Worm (Caenorhabditis elegans) whole organism, L3 larva: ENCODE results near the gene Y51H4A.935.
"Not testable (repeated sequence)": the region's sequence is repeated elsewhere in the genome, so short reads cannot be mapped to it uniquely, and the experiment has no call there.

Experiments used
- R02D3.7 ChIP-seq: fragments of 150-350 bp; optimal IDR thresholded peaks from 2 replicates; lab custom pipeline; 2014; ENCODE audit warnings: missing biosample characterization, missing genetic modification characterization
- ZK546.5 ChIP-seq: sonication (generic microtip); optimal IDR thresholded peaks from 2 replicates; lab custom pipeline; 2017; ENCODE audit warnings: missing biosample characterization, missing genetic modification characterization
- ama-1 ChIP-seq: fragments of 150-350 bp; optimal IDR thresholded peaks from 2 replicates; lab custom pipeline; 2018
- ceh-16 ChIP-seq: sonication (generic microtip); optimal IDR thresholded peaks from 2 replicates; lab custom pipeline; 2017; ENCODE audit warnings: missing biosample characterization, missing genetic modification characterization
- ceh-28 ChIP-seq: fragments of 150-350 bp; optimal IDR thresholded peaks from 2 replicates; lab custom pipeline; 2014; ENCODE audit warnings: missing biosample characterization, missing genetic modification reagents, missing genetic modification characterization
- ceh-82 ChIP-seq: fragments of 150-350 bp; optimal IDR thresholded peaks from 2 replicates; lab custom pipeline; 2014; ENCODE audit warnings: missing biosample characterization, missing genetic modification characterization
- ceh-9 ChIP-seq: sonication (generic microtip); optimal IDR thresholded peaks from 2 replicates; lab custom pipeline; 2018; ENCODE audit warnings: missing biosample characterization, missing genetic modification characterization
- daf-12 ChIP-seq: fragments of 150-350 bp; optimal IDR thresholded peaks from 2 replicates; lab custom pipeline; 2014; ENCODE audit warnings: missing biosample characterization, missing genetic modification reagents, missing genetic modification characterization
- egl-27 ChIP-seq: sonication (generic microtip); optimal IDR thresholded peaks from 4 replicates; lab custom pipeline; 2017; ENCODE audit warnings: missing biosample characterization, missing genetic modification reagents, missing genetic modification characterization
- egl-5 ChIP-seq: fragments of 150-350 bp; optimal IDR thresholded peaks from 2 replicates; lab custom pipeline; 2017; ENCODE audit warnings: missing biosample characterization, missing genetic modification reagents, missing genetic modification characterization, inconsistent platforms
- elt-2 ChIP-seq: sonication (generic microtip); optimal IDR thresholded peaks from 2 replicates; lab custom pipeline; 2016; ENCODE audit warnings: missing genetic modification reagents, mild to moderate bottlenecking, missing genetic modification characterization, missing compliant biosample characterization
- elt-3 ChIP-seq, 3 experiments: fragments of 150-350 bp in 1 of 3; sonication (generic microtip) in 2 of 3; optimal IDR thresholded peaks; 2 replicates in 2 of 3; 4 replicates in 1 of 3; lab custom pipeline; 2014 to 2017; ENCODE audit warnings: missing biosample characterization in 3 of 3, missing genetic modification characterization in 3 of 3
- fos-1 ChIP-seq: fragments of 150-350 bp; optimal IDR thresholded peaks from 2 replicates; lab custom pipeline; 2014; ENCODE audit warnings: missing biosample characterization, missing genetic modification characterization
- hmg-11 ChIP-seq: sonication (generic microtip); optimal IDR thresholded peaks from 2 replicates; lab custom pipeline; 2016; ENCODE audit warnings: missing genetic modification characterization, missing compliant biosample characterization
- jun-1 ChIP-seq: fragments of 150-350 bp; optimal IDR thresholded peaks from 2 replicates; lab custom pipeline; 2014; ENCODE audit warnings: missing biosample characterization, missing genetic modification reagents, missing genetic modification characterization
- lin-15B ChIP-seq: fragments of 150-350 bp; optimal IDR thresholded peaks from 2 replicates; lab custom pipeline; 2014; ENCODE audit warnings: missing biosample characterization, missing genetic modification characterization
- lin-39 ChIP-seq: fragments of 150-350 bp; optimal IDR thresholded peaks from 2 replicates; lab custom pipeline; 2018; ENCODE audit warnings: missing biosample characterization, missing genetic modification reagents, missing genetic modification characterization
- lsy-12 ChIP-seq: sonication (generic microtip); optimal IDR thresholded peaks from 2 replicates; lab custom pipeline; 2016; ENCODE audit warnings: mild to moderate bottlenecking, missing genetic modification characterization, missing compliant biosample characterization
- nfya-1 ChIP-seq: sonication (generic microtip); optimal IDR thresholded peaks from 2 replicates; lab custom pipeline; 2017; ENCODE audit warnings: missing genetic modification characterization, mild to moderate bottlenecking, missing compliant biosample characterization, antibody characterized with exemption, moderate library complexity; ENCODE audit not compliant: insufficient read depth
- nhr-28 ChIP-seq: fragments of 150-350 bp; optimal IDR thresholded peaks from 2 replicates; lab custom pipeline; 2014; ENCODE audit warnings: missing biosample characterization, missing genetic modification characterization
- nhr-67 ChIP-seq: fragments of 150-350 bp; optimal IDR thresholded peaks from 2 replicates; lab custom pipeline; 2014; ENCODE audit warnings: missing biosample characterization, missing genetic modification characterization
- nhr-77 ChIP-seq: fragments of 150-350 bp; optimal IDR thresholded peaks from 2 replicates; lab custom pipeline; 2014; ENCODE audit warnings: missing biosample characterization, missing genetic modification characterization
- pha-4 ChIP-seq: fragments of 150-350 bp; optimal IDR thresholded peaks from 2 replicates; lab custom pipeline; 2014; ENCODE audit warnings: missing biosample characterization, missing genetic modification reagents, missing genetic modification characterization
- skn-1 ChIP-seq: fragments of 150-350 bp; optimal IDR thresholded peaks from 2 replicates; lab custom pipeline; 2014; ENCODE audit warnings: missing biosample characterization, missing genetic modification characterization
- snpc-4 ChIP-seq: fragments of 150-350 bp; optimal IDR thresholded peaks from 2 replicates; lab custom pipeline; 2014; ENCODE audit warnings: missing biosample characterization, missing genetic modification characterization
- tbx-2 ChIP-seq: sonication (generic microtip); optimal IDR thresholded peaks from 2 replicates; lab custom pipeline; 2016; ENCODE audit warnings: mild to moderate bottlenecking, missing genetic modification characterization, missing compliant biosample characterization
- unc-62 ChIP-seq: fragments of 150-350 bp; sonication (generic microtip); optimal IDR thresholded peaks from 4 replicates; lab custom pipeline; 2014; ENCODE audit warnings: missing biosample characterization, missing genetic modification reagents, missing genetic modification characterization
- zag-1 ChIP-seq: fragments of 150-350 bp; optimal IDR thresholded peaks from 2 replicates; lab custom pipeline; 2014; ENCODE audit warnings: missing biosample characterization, missing genetic modification characterization

Gene Y51H4A.935

DNA sequence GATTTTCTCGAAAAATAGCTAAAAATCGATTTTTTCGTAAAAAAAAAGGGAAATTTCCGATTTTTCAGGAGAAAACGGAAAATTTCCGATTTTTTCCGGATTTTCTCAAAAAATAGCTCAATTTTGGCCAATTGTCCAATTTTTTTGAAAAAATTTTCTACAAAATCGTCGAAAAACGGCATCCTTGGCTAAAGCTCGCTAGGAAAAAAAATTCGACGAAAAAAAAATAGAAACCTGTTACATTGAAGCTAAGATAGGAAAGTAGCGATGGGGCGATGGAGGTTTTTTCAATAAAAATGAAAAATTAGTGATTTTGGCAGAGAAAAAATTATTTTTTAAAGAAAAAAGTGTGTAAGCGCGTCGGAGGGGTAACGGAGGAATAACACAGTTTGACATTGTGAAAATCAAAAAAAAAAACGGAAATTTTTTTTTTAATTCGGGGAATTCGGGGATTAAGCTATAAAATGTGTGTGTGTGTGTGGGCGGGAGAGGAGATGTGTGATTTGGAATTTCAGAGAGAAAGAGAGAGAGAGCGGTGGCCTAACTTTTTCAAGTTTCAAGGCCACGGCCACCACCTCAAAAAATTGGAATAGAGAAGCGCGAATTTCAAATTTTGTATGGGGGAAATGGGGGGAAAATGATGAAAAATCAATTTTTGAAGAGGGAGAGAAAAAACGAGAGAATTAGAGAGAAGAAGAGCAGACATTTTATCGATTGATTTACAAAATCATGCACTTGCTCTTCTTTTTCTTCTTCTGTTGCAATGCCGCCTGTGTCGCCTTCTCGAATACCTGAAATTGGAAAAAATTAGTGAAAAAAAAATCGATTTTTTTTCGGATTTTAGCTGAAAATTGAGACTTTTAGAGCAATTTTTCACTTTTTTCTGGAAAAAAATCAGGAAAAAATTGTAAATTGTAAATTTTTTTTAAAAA, 23.5 kb downstream of the Y51H4A.935 start:
- TF ChIP-seq ceh-28 (tag; lab: Kevin White, UChicago) (peak; percentile 11), lin-15B (no peak), pha-4 (no peak), tbx-2 (tag; lab: Kevin White, UChicago) (no peak)

DNA sequence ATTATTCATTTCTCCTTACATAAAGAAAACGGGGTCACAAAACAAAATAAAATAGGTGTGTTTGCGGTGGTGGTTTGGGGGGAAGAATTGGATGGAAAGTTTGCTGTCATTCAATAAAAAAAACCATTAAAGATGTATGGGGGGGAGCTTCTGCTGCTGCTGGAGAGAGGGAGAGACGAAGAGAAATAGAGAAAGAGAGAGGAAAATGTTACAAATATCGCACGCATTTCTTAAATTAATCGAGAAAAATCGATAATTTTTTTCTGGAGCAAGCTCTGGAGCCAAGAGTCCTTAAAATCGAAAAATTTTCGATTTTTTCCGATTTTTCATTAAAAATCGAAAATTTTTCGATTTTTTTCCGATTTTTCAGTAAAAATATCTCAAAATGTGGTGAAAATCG, 24.2 kb downstream of the Y51H4A.935 start:
- TF ChIP-seq elt-2 (tag; lab: Kevin White, UChicago) (peak; percentile 20), R02D3.7 (tag; lab: Kevin White, UChicago) (no peak), nhr-67 (tag; lab: Kevin White, UChicago) (no peak), egl-5 (tag; lab: Kevin White, UChicago) (peak; percentile 88), ama-1 (lab: Kevin White, UChicago) (peak; percentile 58), ceh-28 (tag; lab: Kevin White, UChicago) (peak; percentile 85)

DNA sequence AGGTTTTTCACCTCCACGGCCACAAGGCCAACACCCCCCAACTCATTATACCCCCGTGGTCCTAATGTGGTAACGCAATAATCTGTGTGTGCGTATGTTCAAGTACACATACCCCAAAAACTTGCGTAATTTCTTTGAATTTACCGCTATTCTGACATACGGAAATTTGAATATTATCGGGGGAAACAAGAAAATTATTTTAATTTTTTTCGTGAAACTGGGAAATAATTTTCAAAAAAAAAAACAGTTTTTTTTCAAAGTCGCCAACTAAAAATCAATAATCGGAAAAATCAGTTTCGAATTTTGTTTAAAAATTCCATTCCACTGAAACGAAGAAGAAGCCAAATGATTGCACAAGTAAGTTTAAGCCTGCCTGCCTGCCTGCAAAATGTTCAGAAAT, 26.1 kb downstream of the Y51H4A.935 start, which contains the start of gene Y51H4A.938:
Gene Y51H4A.938 (plus strand): TSS at position 301 of the 400 bp plus-strand sequence.
- TF ChIP-seq tbx-2 (tag; lab: Kevin White, UChicago); hmg-11; unc-62 (GFP tag; lab: Kevin White, UChicago): not testable (repeated sequence)

DNA sequence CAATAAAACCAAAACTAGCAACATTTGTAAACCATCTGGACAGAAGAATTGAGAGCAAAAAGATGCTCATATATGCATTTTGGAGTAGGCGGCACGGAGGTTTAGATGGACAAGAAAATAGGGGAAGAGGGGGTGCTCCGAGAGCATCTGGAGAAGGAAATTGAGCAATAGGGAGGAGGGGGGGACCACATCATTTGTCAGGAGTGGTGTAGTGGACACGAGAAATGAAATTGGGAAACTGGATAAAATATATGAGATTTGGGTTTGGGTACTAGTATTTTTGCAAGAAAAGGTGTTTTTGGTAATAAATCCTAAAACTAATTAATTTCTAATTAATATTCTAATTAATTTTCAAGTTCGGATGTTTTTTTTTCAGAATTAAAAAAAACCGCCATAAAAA, 29.9 kb downstream of the Y51H4A.935 start, which contains the start of gene Y51H4A.1:
Gene Y51H4A.1 (minus strand): TSS at position 127 of the 400 bp plus-strand sequence.
- TF ChIP-seq zag-1 (tag; lab: Kevin White, UChicago) = no peak
- TF ChIP-seq elt-2 (tag; lab: Kevin White, UChicago) = no peak
- TF ChIP-seq daf-12 = no peak
- TF ChIP-seq ceh-16 (tag; lab: Kevin White, UChicago) = no peak
- TF ChIP-seq jun-1 = no peak
- TF ChIP-seq ceh-28 (tag; lab: Kevin White, UChicago) = no peak
- TF ChIP-seq ceh-82 (tag; lab: Kevin White, UChicago) = no peak

DNA sequence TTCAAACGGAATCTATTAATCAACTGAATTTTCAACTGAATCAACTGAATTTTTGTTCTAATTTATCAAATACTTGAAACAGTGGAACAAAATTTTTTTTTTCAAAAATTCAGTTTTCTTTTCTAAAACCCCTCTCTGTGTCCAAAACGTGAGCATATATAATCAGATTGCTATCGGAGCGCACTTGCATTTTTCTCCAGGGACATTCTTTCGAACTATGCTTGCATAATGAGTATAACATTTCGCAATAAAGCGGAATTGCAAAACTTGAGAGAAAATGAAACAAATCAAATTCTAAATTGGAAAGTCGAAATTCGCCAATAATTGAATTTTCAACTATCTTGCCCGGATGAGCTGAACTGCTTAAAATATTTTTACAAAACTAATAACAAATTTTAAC, 31.0 kb downstream of the Y51H4A.935 start:
- no peak for TF ChIP-seq nhr-77 (tag; lab: Kevin White, UChicago)
- no peak for TF ChIP-seq elt-3 (tag; optimal IDR thresholded peaks at IDR 0.05; lab: Kevin White, UChicago)
- TF ChIP-seq ceh-9 (tag; lab: Kevin White, UChicago) = no peak
- TF ChIP-seq tbx-2 (tag; lab: Kevin White, UChicago) = no peak
- TF ChIP-seq fos-1 = no peak
- no peak for TF ChIP-seq egl-27
- peak; percentile 3 for TF ChIP-seq lin-39 (tag; lab: Kevin White, UChicago)
- TF ChIP-seq nhr-67 (tag; lab: Kevin White, UChicago) = no peak
- no peak for TF ChIP-seq hmg-11
- TF ChIP-seq lsy-12 (tag; lab: Kevin White, UChicago) = no peak
- TF ChIP-seq jun-1 = no peak
- TF ChIP-seq nhr-28 (tag; lab: Kevin White, UChicago) = no peak
- no peak for TF ChIP-seq skn-1 (tag; lab: Kevin White, UChicago)
- TF ChIP-seq nfya-1 (tag; lab: Kevin White, UChicago) = peak; percentile 16

DNA sequence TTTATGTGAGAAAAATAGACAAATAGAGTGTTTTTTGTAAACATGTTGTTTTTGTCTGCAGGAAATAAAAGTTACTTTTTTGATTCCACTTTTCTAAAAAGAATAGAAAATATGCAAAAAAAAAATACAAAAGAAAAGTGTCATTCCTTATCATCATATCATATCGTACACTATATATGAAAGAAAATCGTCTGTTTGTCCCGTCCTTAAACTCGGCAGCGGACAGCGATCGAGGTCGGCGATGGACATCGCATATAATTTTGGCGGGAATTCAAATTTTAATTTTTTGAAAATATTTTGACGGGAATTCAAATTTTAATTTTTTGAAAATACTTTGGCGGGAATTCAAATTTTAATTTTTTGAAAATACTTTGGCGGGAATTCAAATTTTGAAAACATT, 35.5 kb downstream of the Y51H4A.935 start:
- no peak for TF ChIP-seq ceh-16 (tag; lab: Kevin White, UChicago)
- TF ChIP-seq ZK546.5 (tag; lab: Kevin White, UChicago) = no peak
- TF ChIP-seq daf-12 = no peak
- TF ChIP-seq, all 47 proteins: peak for 0

DNA sequence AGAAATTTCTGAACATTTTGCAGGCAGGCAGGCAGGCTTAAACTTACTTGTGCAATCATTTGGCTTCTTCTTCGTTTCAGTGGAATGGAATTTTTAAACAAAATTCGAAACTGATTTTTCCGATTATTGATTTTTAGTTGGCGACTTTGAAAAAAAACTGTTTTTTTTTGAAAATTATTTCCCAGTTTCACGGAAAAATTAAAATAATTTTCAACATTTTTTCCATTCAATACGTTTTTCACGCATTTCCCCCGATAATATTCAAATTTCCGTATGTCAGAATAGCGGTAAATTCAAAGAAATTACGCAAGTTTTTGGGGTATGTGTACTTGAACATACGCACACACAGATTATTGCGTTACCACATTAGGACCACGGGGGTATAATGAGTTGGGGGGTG, 36.1 kb downstream of the Y51H4A.935 start, which contains the start of gene VY10G11R.1:
Gene VY10G11R.1 (minus strand): TSS at position 101 of the 400 bp plus-strand sequence.
- not testable (repeated sequence) for TF ChIP-seq snpc-4; lsy-12 (tag; lab: Kevin White, UChicago); ama-1 (lab: Kevin White, UChicago)
